Fruit fly (Drosophila melanogaster) whole organism, embryonic: Measurements from ENCODE around the gene FRG1.
A peak's percentile ranks its signal among the peaks of the same experiment; 100 is the strongest.

Source experiments
- Blimp-1 ChIP-seq: fragments of 200-800 bp; sonication (Bioruptor generic); optimal IDR thresholded peaks from 3 replicates; lab custom pipeline; 2018; ENCODE audit warnings: missing biosample characterization, missing genetic modification characterization, mild to moderate bottlenecking, moderate library complexity, missing genetic modification reagents
- Bteb2 ChIP-seq: fragments of 200-800 bp; sonication (Bioruptor generic); optimal IDR thresholded peaks from 2 replicates; lab custom pipeline; 2016; ENCODE audit warnings: missing biosample characterization, missing genetic modification characterization
- CG10209 ChIP-seq: fragments of 200-800 bp; sonication (Bioruptor generic); optimal IDR thresholded peaks from 3 replicates; lab custom pipeline; 2017; ENCODE audit warnings: missing biosample characterization, mild to moderate bottlenecking, missing genetic modification characterization, missing genetic modification reagents
- CG11085 ChIP-seq: fragments of 200-800 bp; sonication (Bioruptor generic); IDR thresholded peaks from 2 replicates; pipeline ENCODE4 v1.3.6; 2022; ENCODE audit warnings: missing biosample characterization, missing genetic modification characterization
- CG11456 ChIP-seq: fragments of 200-800 bp; sonication (Bioruptor generic); IDR thresholded peaks from 3 replicates; pipeline ENCODE4 v1.3.6; 2022; ENCODE audit warnings: missing biosample characterization, missing genetic modification characterization
- CG11560 ChIP-seq: fragments of 200-800 bp; sonication (Bioruptor generic); IDR thresholded peaks from 3 replicates; pipeline ENCODE4 v1.3.6; 2022; ENCODE audit warnings: missing biosample characterization, missing genetic modification characterization
- CG13894 ChIP-seq: fragments of 200-800 bp; sonication (Bioruptor generic); optimal IDR thresholded peaks from 3 replicates; lab custom pipeline; 2018; ENCODE audit warnings: missing biosample characterization, mild to moderate bottlenecking, missing genetic modification characterization, moderate library complexity
- CG1602 ChIP-seq: fragments of 200-800 bp; sonication (Bioruptor generic); optimal IDR thresholded peaks from 3 replicates; lab custom pipeline; 2016; ENCODE audit warnings: missing biosample characterization, missing genetic modification characterization
- CG16815 ChIP-seq: fragments of 200-800 bp; sonication (Bioruptor generic); optimal IDR thresholded peaks from 3 replicates; lab custom pipeline; 2017; ENCODE audit warnings: missing biosample characterization, mild to moderate bottlenecking, missing genetic modification characterization
- CG2678 ChIP-seq: fragments of 200-800 bp; sonication (Bioruptor generic); optimal IDR thresholded peaks from 3 replicates; lab custom pipeline; 2019; ENCODE audit warnings: missing biosample characterization, mild to moderate bottlenecking, missing genetic modification characterization, moderate library complexity
- CG30403 ChIP-seq: fragments of 200-800 bp; sonication (Bioruptor generic); optimal IDR thresholded peaks from 3 replicates; lab custom pipeline; 2016; ENCODE audit warnings: missing biosample characterization, missing genetic modification characterization
- CG3838 ChIP-seq: fragments of 200-800 bp; sonication (Bioruptor generic); optimal IDR thresholded peaks from 3 replicates; lab custom pipeline; 2016; ENCODE audit warnings: missing biosample characterization, missing genetic modification characterization
- CG3847 ChIP-seq: fragments of 200-800 bp; sonication (Bioruptor generic); IDR thresholded peaks from 2 replicates; pipeline ENCODE4 v1.3.6; 2022; ENCODE audit warnings: missing biosample characterization, missing genetic modification characterization
- CG6654 ChIP-seq: fragments of 200-800 bp; sonication (Bioruptor generic); optimal IDR thresholded peaks from 2 replicates; lab custom pipeline; 2017; ENCODE audit warnings: missing biosample characterization, mild to moderate bottlenecking, missing genetic modification characterization
- CG8281 ChIP-seq: fragments of 200-800 bp; sonication (Bioruptor generic); optimal IDR thresholded peaks from 2 replicates; lab custom pipeline; 2018; ENCODE audit warnings: missing biosample characterization, mild to moderate bottlenecking, missing genetic modification characterization, moderate library complexity
- CG8290 ChIP-seq, 3 experiments: fragments of 200-800 bp; sonication (Bioruptor generic); optimal IDR thresholded peaks; 2 replicates each; lab custom pipeline; 2016 to 2019; ENCODE audit warnings: missing biosample characterization in 3 of 3, missing genetic modification characterization in 3 of 3, mild to moderate bottlenecking in 2 of 3, moderate library complexity in 1 of 3
- Camta ChIP-seq: fragments of 200-800 bp; sonication (Bioruptor generic); optimal IDR thresholded peaks from 2 replicates; lab custom pipeline; 2016; ENCODE audit warnings: missing biosample characterization, missing genetic modification characterization
- CkIIα-i1 ChIP-seq: fragments of 200-800 bp; sonication (Bioruptor generic); IDR thresholded peaks from 2 replicates; pipeline ENCODE4 v1.3.6; 2022; ENCODE audit warnings: missing biosample characterization, missing genetic modification characterization
- Dfd ChIP-seq, 2 experiments: fragments of >200 bp; optimal IDR thresholded peaks; 2 replicates each; lab custom pipeline; 2017; ENCODE audit warnings: missing biosample characterization in 2 of 2, missing genetic modification characterization in 2 of 2
- Dip2 ChIP-seq: fragments of 200-800 bp; sonication (Bioruptor generic); IDR thresholded peaks from 2 replicates; pipeline ENCODE4 v1.3.6; 2022; ENCODE audit warnings: missing biosample characterization, missing genetic modification characterization
- Ets65A ChIP-seq: fragments of 200-800 bp; sonication (Bioruptor generic); peaks from one replicate; lab custom pipeline; 2016; ENCODE audit warnings: missing biosample characterization, missing genetic modification characterization
- Fer1 ChIP-seq: fragments of 200-800 bp; sonication (Bioruptor generic); optimal IDR thresholded peaks from 2 replicates; lab custom pipeline; 2017; ENCODE audit warnings: missing biosample characterization, mild to moderate bottlenecking, missing genetic modification characterization
- Gsc ChIP-seq: fragments of 200-800 bp; sonication (Bioruptor generic); IDR thresholded peaks from 2 replicates; pipeline ENCODE4 v1.3.6; 2022; ENCODE audit warnings: missing biosample characterization, missing genetic modification characterization
- HLH3B ChIP-seq: fragments of 200-800 bp; sonication (Bioruptor generic); IDR thresholded peaks from 2 replicates; pipeline ENCODE4 v1.3.6; 2022; ENCODE audit warnings: missing biosample characterization, missing genetic modification characterization
- Max ChIP-seq: fragments of 200-800 bp; sonication (Bioruptor generic); optimal IDR thresholded peaks from 2 replicates; lab custom pipeline; 2016; ENCODE audit warnings: missing biosample characterization, mild to moderate bottlenecking, missing genetic modification characterization
- Myb ChIP-seq: fragments of 200-800 bp; sonication (Bioruptor generic); optimal IDR thresholded peaks from 2 replicates; lab custom pipeline; 2016; ENCODE audit warnings: missing biosample characterization, missing genetic modification characterization
- Opbp ChIP-seq: fragments of 200-800 bp; sonication (Bioruptor generic); IDR thresholded peaks from 3 replicates; pipeline ENCODE4 v1.3.6; 2022; ENCODE audit warnings: missing biosample characterization, missing genetic modification characterization; ENCODE audit not compliant: partially characterized antibody
- Pdp1 ChIP-seq, 2 experiments: fragments of 200-800 bp; sonication (Bioruptor generic); optimal IDR thresholded peaks; 3 replicates each; lab custom pipeline; 2016; ENCODE audit warnings: missing biosample characterization in 2 of 2, missing genetic modification characterization in 2 of 2, mild to moderate bottlenecking in 1 of 2, moderate library complexity in 1 of 2
- Sry-δ ChIP-seq: fragments of 200-800 bp; sonication (Bioruptor generic); optimal IDR thresholded peaks from 2 replicates; lab custom pipeline; 2016; ENCODE audit warnings: missing biosample characterization, missing genetic modification characterization
- Tbp ChIP-seq: fragments of >200 bp; optimal IDR thresholded peaks from 2 replicates; lab custom pipeline; 2018; ENCODE audit warnings: missing biosample characterization, missing genetic modification characterization
- ac ChIP-seq: fragments of 200-800 bp; sonication (Bioruptor generic); optimal IDR thresholded peaks from 3 replicates; lab custom pipeline; 2017; ENCODE audit warnings: missing biosample characterization, mild to moderate bottlenecking, missing genetic modification characterization
- ap ChIP-seq: fragments of 200-800 bp; sonication (Bioruptor generic); IDR thresholded peaks from 2 replicates; pipeline ENCODE4 v1.3.6; 2022; ENCODE audit warnings: missing biosample characterization, missing genetic modification characterization
- chinmo ChIP-seq: fragments of 200-800 bp; sonication (Bioruptor generic); IDR thresholded peaks from 4 replicates; pipeline ENCODE4 v1.3.6; 2022; ENCODE audit warnings: missing biosample characterization, missing genetic modification characterization; ENCODE audit not compliant: partially characterized antibody
- crol ChIP-seq: fragments of 200-800 bp; sonication (Bioruptor generic); IDR thresholded peaks from 2 replicates; pipeline ENCODE4 v1.3.6; 2022; ENCODE audit warnings: missing biosample characterization, missing genetic modification characterization
- ems ChIP-seq: fragments of 200-800 bp; sonication (Bioruptor generic); optimal IDR thresholded peaks from 3 replicates; lab custom pipeline; 2016; ENCODE audit warnings: missing biosample characterization, missing genetic modification characterization
- eve ChIP-seq, 2 experiments: fragments of >200 bp; optimal IDR thresholded peaks; 2 replicates each; lab custom pipeline; 2017; ENCODE audit warnings: missing biosample characterization in 2 of 2, missing genetic modification characterization in 2 of 2
- gcm2 ChIP-seq: fragments of 200-800 bp; sonication (Bioruptor generic); optimal IDR thresholded peaks from 2 replicates; lab custom pipeline; 2016; ENCODE audit warnings: missing biosample characterization, missing genetic modification characterization
- jumu ChIP-seq: fragments of 200-800 bp; sonication (Bioruptor generic); optimal IDR thresholded peaks from 3 replicates; lab custom pipeline; 2016; ENCODE audit warnings: missing biosample characterization, missing genetic modification characterization
- kay ChIP-seq: fragments of 200-800 bp; sonication (Bioruptor generic); optimal IDR thresholded peaks from 2 replicates; lab custom pipeline; 2016; ENCODE audit warnings: missing biosample characterization, missing genetic modification characterization
- nerfin-1 ChIP-seq: fragments of 200-800 bp; sonication (Bioruptor generic); optimal IDR thresholded peaks from 3 replicates; lab custom pipeline; 2019; ENCODE audit warnings: missing biosample characterization, mild to moderate bottlenecking, missing genetic modification characterization, moderate library complexity
- otp ChIP-seq: fragments of 200-800 bp; sonication (Bioruptor generic); IDR thresholded peaks from 3 replicates; pipeline ENCODE4, ENCODE4 v1.3.6; 2022; ENCODE audit warnings: missing biosample characterization, missing genetic modification characterization
- rib ChIP-seq: fragments of 200-800 bp; sonication (Bioruptor generic); IDR thresholded peaks from 2 replicates; pipeline ENCODE4 v1.3.6; 2022; ENCODE audit warnings: missing biosample characterization, missing genetic modification characterization
- slou ChIP-seq: fragments of 200-800 bp; sonication (Bioruptor generic); optimal IDR thresholded peaks from 3 replicates; lab custom pipeline; 2016; ENCODE audit warnings: missing biosample characterization, missing genetic modification characterization
- sna ChIP-seq: fragments of 200-800 bp; sonication (Bioruptor generic); IDR thresholded peaks from 2 replicates; pipeline ENCODE4 v1.3.6; 2022; ENCODE audit warnings: missing biosample characterization, missing genetic modification characterization; ENCODE audit not compliant: partially characterized antibody
- unpg ChIP-seq: fragments of 200-800 bp; sonication (Bioruptor generic); optimal IDR thresholded peaks from 3 replicates; lab custom pipeline; 2018; ENCODE audit warnings: missing biosample characterization, mild to moderate bottlenecking, missing genetic modification characterization, moderate library complexity
- yki ChIP-seq: fragments of >200 bp; optimal IDR thresholded peaks from 3 replicates; lab custom pipeline; 2018
- z ChIP-seq: fragments of 200-800 bp; sonication (Bioruptor generic); IDR thresholded peaks from 3 replicates; pipeline ENCODE4 v1.3.6; 2022; ENCODE audit warnings: missing biosample characterization, missing genetic modification characterization
- zen2 ChIP-seq: fragments of 200-800 bp; sonication (Bioruptor generic); IDR thresholded peaks from 3 replicates; pipeline ENCODE4 v1.3.6; 2022; ENCODE audit warnings: missing biosample characterization, missing genetic modification characterization; ENCODE audit not compliant: partially characterized antibody

The FRG1 gene

dm6 chr3L:20309758-20310733 is 13.3 kb upstream of the FRG1 start (continued):
- peak; percentile 39 for TF ChIP-seq ems (GFP tag; lab: Kevin White, UChicago)
- TF ChIP-seq jumu (GFP tag; lab: Kevin White, UChicago) = peak; percentile 81
- TF ChIP-seq CG11456 = peak; percentile 72; the same call in 2 of the 3 replicates
- TF ChIP-seq ap = no peak
- TF ChIP-seq gcm2 (GFP tag; lab: Kevin White, UChicago) = peak; percentile 8
- TF ChIP-seq nerfin-1 = peak; percentile 90
- TF ChIP-seq CG3847 = peak; percentile 89
- peak; percentile 34 for TF ChIP-seq CG1602
- TF ChIP-seq Myb (GFP tag; lab: Kevin White, UChicago) = peak; percentile 100
- TF ChIP-seq unpg = no peak
- peak; percentile 20 for TF ChIP-seq Fer1 (GFP tag; lab: Kevin White, UChicago)
- TF ChIP-seq CkIIα-i1 (GFP tag; lab: Robert Waterston, UW) = no peak
- peak; percentile 53 to 55 for TF ChIP-seq Pdp1 (GFP tag; optimal IDR thresholded peaks at IDR 0.05; lab: Kevin White, UChicago)
- TF ChIP-seq Dfd (GFP tag; optimal IDR thresholded peaks at IDR 0.05; lab: Kevin White, UChicago) = no peak
- TF ChIP-seq yki (lab: Kevin White, UChicago) = no peak
- no peak; the same call in 2 of the 3 replicates for TF ChIP-seq zen2
- TF ChIP-seq CG11560 = peak; percentile 12; the same call in 1 of the 3 replicates
- peak; percentile 10 for TF ChIP-seq kay (GFP tag; lab: Kevin White, UChicago)
- peak; percentile 26 for TF ChIP-seq CG13894 (tag; lab: Kevin White, UChicago)
- TF ChIP-seq CG10209 (GFP tag; lab: Kevin White, UChicago) = no peak
- TF ChIP-seq CG3838 (GFP tag; lab: Kevin White, UChicago) = no peak
- TF ChIP-seq CG6654 (GFP tag; lab: Kevin White, UChicago) = no peak
- no peak for TF ChIP-seq slou (GFP tag; lab: Kevin White, UChicago)
- TF ChIP-seq otp (GFP tag; lab: Robert Waterston, UW) = no peak
- peak; percentile 95 for TF ChIP-seq Ets65A (GFP tag; lab: Kevin White, UChicago)
- no peak for TF ChIP-seq Blimp-1
- no peak for TF ChIP-seq CG2678 (tag; lab: Kevin White, UChicago)
- TF ChIP-seq Bteb2 (GFP tag; lab: Kevin White, UChicago) = peak; percentile 48
- TF ChIP-seq Camta (GFP tag; lab: Kevin White, UChicago) = peak; percentile 23
- TF ChIP-seq CG30403 = peak; percentile 54
- TF ChIP-seq Dip2 (GFP tag; lab: Robert Waterston, UW) = no peak
- no peak for TF ChIP-seq CG8290 (GFP tag; optimal IDR thresholded peaks at IDR 0.05; lab: Kevin White, UChicago)
- TF ChIP-seq CG8290 (tag; optimal IDR thresholded peaks at IDR 0.05; lab: Kevin White, UChicago) = peak in 1 of 2 experiments; percentile 75
- no peak for TF ChIP-seq HLH3B (GFP tag; lab: Robert Waterston, UW)
- TF ChIP-seq z = no peak
- TF ChIP-seq Tbp (GFP tag; lab: Kevin White, UChicago) = no peak
- peak; percentile 73 for TF ChIP-seq sna (GFP tag; lab: Robert Waterston, UW)
- TF ChIP-seq eve (GFP tag; optimal IDR thresholded peaks at IDR 0.05; lab: Kevin White, UChicago) = no peak
- TF ChIP-seq CG16815 (GFP tag; lab: Kevin White, UChicago) = no peak
- no peak for TF ChIP-seq chinmo (GFP tag; lab: Robert Waterston, UW)
- TF ChIP-seq crol (GFP tag; lab: Robert Waterston, UW) = no peak
- TF ChIP-seq CG8281 = no peak
- TF ChIP-seq Gsc (GFP tag; lab: Robert Waterston, UW) = no peak
- TF ChIP-seq Max (GFP tag; lab: Kevin White, UChicago) = peak; percentile 19
- peak; percentile 88 for TF ChIP-seq Opbp (GFP tag; lab: Robert Waterston, UW)
- TF ChIP-seq ac (GFP tag; lab: Kevin White, UChicago) = no peak
- no peak for TF ChIP-seq rib (GFP tag; lab: Robert Waterston, UW)
- TF ChIP-seq Sry-δ (GFP tag; lab: Kevin White, UChicago) = peak; percentile 79
- no peak for TF ChIP-seq CG11085 (GFP tag; lab: Robert Waterston, UW)
